Worm (Caenorhabditis elegans): Measurements from ENCODE around the gene C32B5.18.
A peak's percentile ranks its signal among the peaks of the same experiment; 100 is the strongest.

C32B5.18 gene

ce11 chrII:913222-913722 is 47.0 kb upstream of the C32B5.18 start, which contains the start of gene fbxc-33 (continued):
- no peak for TF ChIP-seq nhr-12 (tag; optimal IDR thresholded peaks at IDR 0.05)
- no peak for TF ChIP-seq lir-3 (tag; optimal IDR thresholded peaks at IDR 0.05; ENCODE audit: poor library complexity)
- peak in 1 of 3 experiments; percentile 31 for TF ChIP-seq ceh-82 (tag; optimal IDR thresholded peaks at IDR 0.05)
- no peak for TF ChIP-seq lin-39 (tag; optimal IDR thresholded peaks at IDR 0.05)
- TF ChIP-seq unc-30 (tag; optimal IDR thresholded peaks at IDR 0.05), result no peak
- TF ChIP-seq efl-1 (optimal IDR thresholded peaks at IDR 0.05), result peak; percentile 63 to 64
- TF ChIP-seq efl-1 (GFP tag; optimal IDR thresholded peaks at IDR 0.05 in 1 of 2), result peak; percentile 58 to 92
- no peak for TF ChIP-seq C04F5.9 (tag; optimal IDR thresholded peaks at IDR 0.05)
- no peak for TF ChIP-seq ztf-4 (tag; optimal IDR thresholded peaks at IDR 0.05)
- TF ChIP-seq fkh-8 (tag; optimal IDR thresholded peaks at IDR 0.05), result no peak
- peak; percentile 23 to 43 for TF ChIP-seq lin-35 (GFP tag; optimal IDR thresholded peaks at IDR 0.05)
- no peak for TF ChIP-seq unc-62 (GFP tag; optimal IDR thresholded peaks at IDR 0.05)
- TF ChIP-seq pqm-1 (tag; optimal IDR thresholded peaks at IDR 0.05), result no peak
- TF ChIP-seq ces-1 (GFP tag; optimal IDR thresholded peaks at IDR 0.05), result no peak
- TF ChIP-seq ets-5 (GFP tag; IDR thresholded peaks at IDR 0.05), result no peak
- TF ChIP-seq unc-130 (tag; optimal IDR thresholded peaks at IDR 0.05), result no peak
- TF ChIP-seq dpl-1 (GFP tag; optimal IDR thresholded peaks at IDR 0.05), result peak in 2 of 3 experiments; percentile 27 to 62
- TF ChIP-seq elt-3 (tag; optimal IDR thresholded peaks at IDR 0.05), result no peak

ce11 chrII:915206-915605 is 45.1 kb upstream of the C32B5.18 start:
- TF ChIP-seq tlp-1 (tag; optimal IDR thresholded peaks at IDR 0.05) (peak; percentile 91), lin-14 (GFP tag; optimal IDR thresholded peaks at IDR 0.05) (peak; percentile 27), lin-35 (GFP tag; optimal IDR thresholded peaks at IDR 0.05) (peak in 1 of 2 experiments; percentile 48), pax-3 (tag; optimal IDR thresholded peaks at IDR 0.05) (peak; percentile 73), dpl-1 (GFP tag; optimal IDR thresholded peaks at IDR 0.05) (no peak), pqm-1 (tag; optimal IDR thresholded peaks at IDR 0.05) (peak; percentile 100), efl-1 (optimal IDR thresholded peaks at IDR 0.05) (no peak), efl-1 (GFP tag; optimal IDR thresholded peaks at IDR 0.05 in 1 of 2) (peak in 1 of 2 experiments; percentile 83), ceh-8 (GFP tag; optimal IDR thresholded peaks at IDR 0.05) (no peak), mdl-1 (tag; optimal IDR thresholded peaks at IDR 0.05) (no peak), elt-2 (tag; optimal IDR thresholded peaks at IDR 0.05) (peak; percentile 100), nhr-90 (tag; optimal IDR thresholded peaks at IDR 0.05; ENCODE audit: poor library complexity) (peak; percentile 31), tbx-2 (tag; optimal IDR thresholded peaks at IDR 0.05) (no peak), C34B4.2 (tag; optimal IDR thresholded peaks at IDR 0.05) (no peak), nhr-20 (tag; optimal IDR thresholded peaks at IDR 0.05) (peak; percentile 42), lir-3 (tag; optimal IDR thresholded peaks at IDR 0.05; ENCODE audit: poor library complexity) (no peak), jun-1 (tag; optimal IDR thresholded peaks at IDR 0.05) (peak; percentile 93)

- peak; percentile 17 for TF ChIP-seq dsc-1 (tag; optimal IDR thresholded peaks at IDR 0.05)
- TF ChIP-seq isw-1 (GFP tag; IDR thresholded peaks at IDR 0.05), result no peak
These were observed 44.5 kb upstream of the C32B5.18 start, which contains the start of gene fbxc-29 for ce11 chrII:915780-916179. Gene fbxc-29 (plus strand): TSS chrII:916080.

- no peak for TF ChIP-seq pqm-1 (tag; optimal IDR thresholded peaks at IDR 0.05)
- TF ChIP-seq nhr-237 (tag; optimal IDR thresholded peaks at IDR 0.05), result no peak
- no peak for TF ChIP-seq lin-35 (GFP tag; optimal IDR thresholded peaks at IDR 0.05)
- TF ChIP-seq tbx-2 (tag; optimal IDR thresholded peaks at IDR 0.05), result no peak
- no peak for TF ChIP-seq grh-1 (GFP tag; IDR thresholded peaks at IDR 0.05)
- no peak for TF ChIP-seq hpl-2 (GFP tag; optimal IDR thresholded peaks at IDR 0.05)
- TF ChIP-seq zag-1 (tag; optimal IDR thresholded peaks at IDR 0.05), result no peak
- no peak for TF ChIP-seq efl-3 (GFP tag; optimal IDR thresholded peaks at IDR 0.05)
- no peak for TF ChIP-seq nhr-12 (tag; optimal IDR thresholded peaks at IDR 0.05)
- TF ChIP-seq hlh-17 (GFP tag; optimal IDR thresholded peaks at IDR 0.05; ENCODE audit: borderline replicate concordance), result no peak
- TF ChIP-seq unc-62 (GFP tag; optimal IDR thresholded peaks at IDR 0.05), result no peak
- TF ChIP-seq snpc-4 (tag; optimal IDR thresholded peaks at IDR 0.05), result no peak
- no peak for TF ChIP-seq elt-2 (tag; optimal IDR thresholded peaks at IDR 0.05)
- TF ChIP-seq nhr-11 (tag; optimal IDR thresholded peaks at IDR 0.05), result no peak
- TF ChIP-seq unc-30 (tag; optimal IDR thresholded peaks at IDR 0.05), result no peak
These were observed 43.0 kb upstream of the C32B5.18 start, which contains the start of gene fbxc-30 for ce11 chrII:917324-917723. Gene fbxc-30 (plus strand): TSS chrII:917624.

Measured in whole organism, L1 larva.